In the genomic region with DNA sequence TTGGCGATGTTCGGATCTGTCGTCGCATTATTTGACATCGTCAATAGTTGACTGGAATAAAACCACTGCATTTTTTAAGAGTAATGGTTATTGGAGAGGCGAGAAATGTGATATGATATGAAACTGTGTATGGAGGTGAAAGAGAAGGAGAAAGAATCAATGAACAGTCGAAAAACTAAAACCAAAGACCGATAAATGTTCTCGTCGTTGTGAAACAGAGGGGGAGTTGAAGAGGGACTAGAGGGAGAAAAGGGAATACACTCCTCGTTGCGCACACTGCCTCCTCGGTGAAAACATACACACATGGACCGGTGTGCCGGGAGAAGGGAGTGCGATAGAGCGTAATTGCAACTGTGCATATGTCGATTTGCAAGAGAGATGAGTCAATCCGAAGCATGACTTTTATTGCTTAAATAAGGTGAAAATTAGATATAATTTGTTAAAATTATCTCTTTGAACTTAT, we compare ENCODE assay signal across 3 worm cellular contexts.
TF ChIP-seq lines count a peak whose summit lies in the region.

Gene sym-4 (minus strand): TSS at position 51 of the 463 bp plus-strand sequence.

TF ChIP-seq in whole organism, L1 larva, 84 proteins besides CTCF, POLR2A, EP300 and RAD21 (continued from another document and continues in another):
- TF ChIP-seq lin-15B (tag; optimal IDR thresholded peaks at IDR 0.05; lab: Kevin White, UChicago): peak; percentile 86
- TF ChIP-seq mef-2 (tag; optimal IDR thresholded peaks at IDR 0.05; lab: Kevin White, UChicago): no peak
- TF ChIP-seq lin-13 (GFP tag; optimal IDR thresholded peaks at IDR 0.05; lab: Kevin White, UChicago): peak; percentile 90
- peak; percentile 28; the same call in 1 of the 2 replicates for TF ChIP-seq mab-9 (GFP tag; IDR thresholded peaks at IDR 0.05; lab: Robert Waterston, UW)
- TF ChIP-seq pax-3 (tag; optimal IDR thresholded peaks at IDR 0.05; lab: Kevin White, UChicago): peak; percentile 51
- no peak for TF ChIP-seq ets-5 (GFP tag; IDR thresholded peaks at IDR 0.05; lab: Robert Waterston, UW)
- TF ChIP-seq grh-1 (GFP tag; IDR thresholded peaks at IDR 0.05; lab: Robert Waterston, UW): peak; percentile 92
- peak; percentile 96 for TF ChIP-seq nhr-71 (tag; optimal IDR thresholded peaks at IDR 0.05; lab: Kevin White, UChicago)
- TF ChIP-seq swsn-7 (tag; optimal IDR thresholded peaks at IDR 0.05; lab: Kevin White, UChicago): peak; percentile 90
- TF ChIP-seq elt-3 (tag; optimal IDR thresholded peaks at IDR 0.05; lab: Kevin White, UChicago): peak in 5 of 6 experiments; percentile 17 to 97 (median 90)
- TF ChIP-seq aha-1 (tag; optimal IDR thresholded peaks at IDR 0.05; lab: Kevin White, UChicago): no peak
- TF ChIP-seq ces-1 (GFP tag; optimal IDR thresholded peaks at IDR 0.05; lab: Kevin White, UChicago): no peak
- TF ChIP-seq pqm-1 (tag; optimal IDR thresholded peaks at IDR 0.05; lab: Kevin White, UChicago): no peak
- TF ChIP-seq dpl-1 (GFP tag; optimal IDR thresholded peaks at IDR 0.05; lab: Kevin White, UChicago): peak; percentile 70 to 76 (median 72)
- peak; percentile 98 for TF ChIP-seq snu-23 (GFP tag; optimal IDR thresholded peaks at IDR 0.05; lab: Kevin White, UChicago)
- peak; percentile 67 for TF ChIP-seq fkh-10 (GFP tag; optimal IDR thresholded peaks at IDR 0.05; lab: Kevin White, UChicago)
- no peak for TF ChIP-seq nhr-84 (tag; optimal IDR thresholded peaks at IDR 0.05; lab: Kevin White, UChicago)
- no peak for TF ChIP-seq sox-4 (tag; optimal IDR thresholded peaks at IDR 0.05; lab: Kevin White, UChicago)
- peak; percentile 4 for TF ChIP-seq sup-37 (GFP tag; optimal IDR thresholded peaks at IDR 0.05; lab: Kevin White, UChicago)
- peak in 1 of 2 experiments; percentile 50 for TF ChIP-seq egl-27 (tag; optimal IDR thresholded peaks at IDR 0.05; lab: Kevin White, UChicago)
- TF ChIP-seq lin-14 (GFP tag; optimal IDR thresholded peaks at IDR 0.05; lab: Kevin White, UChicago): peak; percentile 98
- no peak for TF ChIP-seq unc-30 (tag; optimal IDR thresholded peaks at IDR 0.05; lab: Kevin White, UChicago)
- TF ChIP-seq unc-130 (tag; optimal IDR thresholded peaks at IDR 0.05; lab: Kevin White, UChicago): peak; percentile 66
- TF ChIP-seq hpl-2 (GFP tag; optimal IDR thresholded peaks at IDR 0.05; lab: Kevin White, UChicago): peak; percentile 85
- TF ChIP-seq zip-4 (GFP tag; optimal IDR thresholded peaks at IDR 0.05; lab: Kevin White, UChicago): peak; percentile 22
- TF ChIP-seq blmp-1 (tag; optimal IDR thresholded peaks at IDR 0.05; lab: Kevin White, UChicago): peak; percentile 88
- peak; percentile 83 for TF ChIP-seq elt-2 (tag; optimal IDR thresholded peaks at IDR 0.05; lab: Kevin White, UChicago)
- no peak for TF ChIP-seq aly-2 (tag; optimal IDR thresholded peaks at IDR 0.05; lab: Kevin White, UChicago)
- no peak for TF ChIP-seq Y116A8C.19 (tag; optimal IDR thresholded peaks at IDR 0.05; lab: Kevin White, UChicago; ENCODE audit: borderline replicate concordance)
- no peak for TF ChIP-seq unc-98 (GFP tag; IDR thresholded peaks at IDR 0.05; lab: Robert Waterston, UW)
- peak; percentile 5 to 95 for TF ChIP-seq mdl-1 (tag; optimal IDR thresholded peaks at IDR 0.05; lab: Kevin White, UChicago)
- TF ChIP-seq egl-13 (tag; optimal IDR thresholded peaks at IDR 0.05; lab: Kevin White, UChicago): peak; percentile 61
- peak; percentile 82 for TF ChIP-seq skn-1 (tag; optimal IDR thresholded peaks at IDR 0.05; lab: Kevin White, UChicago)
- peak; percentile 96 for TF ChIP-seq mep-1 (tag; optimal IDR thresholded peaks at IDR 0.05; lab: Kevin White, UChicago)
- TF ChIP-seq jun-1 (tag; optimal IDR thresholded peaks at IDR 0.05; lab: Kevin White, UChicago): peak; percentile 94
- peak; percentile 91 for TF ChIP-seq nhr-19 (GFP tag; conservative IDR thresholded peaks at IDR 0.05; lab: Robert Waterston, UW)
- peak; percentile 57 for TF ChIP-seq C04F5.9 (tag; optimal IDR thresholded peaks at IDR 0.05; lab: Kevin White, UChicago)
- TF ChIP-seq nhr-76 (tag; optimal IDR thresholded peaks at IDR 0.05; lab: Kevin White, UChicago): no peak
- TF ChIP-seq ama-1 (optimal IDR thresholded peaks at IDR 0.05; lab: Kevin White, UChicago): no peak
- peak; percentile 51 for TF ChIP-seq nhr-11 (tag; optimal IDR thresholded peaks at IDR 0.05; lab: Kevin White, UChicago)
- TF ChIP-seq tbx-2 (tag; optimal IDR thresholded peaks at IDR 0.05; lab: Kevin White, UChicago): peak; percentile 90
- peak; percentile 86 for TF ChIP-seq xbp-1 (tag; optimal IDR thresholded peaks at IDR 0.05; lab: Kevin White, UChicago)

TF ChIP-seq in whole organism, L3 larva, 47 proteins besides CTCF, POLR2A, EP300 and RAD21 (continued from another document):
- TF ChIP-seq elt-1 (tag; optimal IDR thresholded peaks at IDR 0.05; lab: Kevin White, UChicago) (peak; percentile 27), ceh-16 (tag; optimal IDR thresholded peaks at IDR 0.05; lab: Kevin White, UChicago) (no peak), fos-1 (tag; optimal IDR thresholded peaks at IDR 0.05; lab: Kevin White, UChicago) (peak; percentile 63), ceh-82 (tag; optimal IDR thresholded peaks at IDR 0.05; lab: Kevin White, UChicago) (peak; percentile 44), nhr-77 (tag; optimal IDR thresholded peaks at IDR 0.05; lab: Kevin White, UChicago) (peak; percentile 41), nhr-76 (tag; optimal IDR thresholded peaks at IDR 0.05; lab: Kevin White, UChicago) (peak; percentile 64), lin-15B (tag; optimal IDR thresholded peaks at IDR 0.05; lab: Kevin White, UChicago) (peak; percentile 94), hmg-11 (tag; optimal IDR thresholded peaks at IDR 0.05; lab: Kevin White, UChicago) (peak; percentile 96), nhr-12 (tag; optimal IDR thresholded peaks at IDR 0.05; lab: Kevin White, UChicago) (no peak), nhr-28 (tag; optimal IDR thresholded peaks at IDR 0.05; lab: Kevin White, UChicago) (no peak), ZK546.5 (tag; optimal IDR thresholded peaks at IDR 0.05; lab: Kevin White, UChicago) (no peak), nhr-23 (tag; optimal IDR thresholded peaks at IDR 0.05; lab: Kevin White, UChicago) (peak; percentile 93), nhr-237 (tag; optimal IDR thresholded peaks at IDR 0.05; lab: Kevin White, UChicago) (no peak), skn-1 (tag; optimal IDR thresholded peaks at IDR 0.05; lab: Kevin White, UChicago) (peak; percentile 42), unc-62 (GFP tag; optimal IDR thresholded peaks at IDR 0.05; lab: Kevin White, UChicago) (peak; percentile 58), egl-27 (tag; optimal IDR thresholded peaks at IDR 0.05; lab: Kevin White, UChicago) (peak; percentile 50), elt-3 (tag; optimal IDR thresholded peaks at IDR 0.05; lab: Kevin White, UChicago) (peak in 2 of 3 experiments; percentile 47 to 85), nhr-67 (tag; optimal IDR thresholded peaks at IDR 0.05; lab: Kevin White, UChicago) (no peak), pha-4 (tag; optimal IDR thresholded peaks at IDR 0.05; lab: Kevin White, UChicago) (peak; percentile 95), eor-1 (tag; optimal IDR thresholded peaks at IDR 0.05; lab: Kevin White, UChicago) (no peak), mml-1 (tag; optimal IDR thresholded peaks at IDR 0.05; lab: Kevin White, UChicago) (no peak), aly-2 (tag; optimal IDR thresholded peaks at IDR 0.05; lab: Kevin White, UChicago) (no peak), lsy-12 (tag; optimal IDR thresholded peaks at IDR 0.05; lab: Kevin White, UChicago) (peak; percentile 80), mdl-1 (tag; optimal IDR thresholded peaks at IDR 0.05; lab: Kevin White, UChicago) (peak; percentile 67), pqm-1 (tag; optimal IDR thresholded peaks at IDR 0.05; lab: Kevin White, UChicago) (peak; percentile 96), fkh-2 (tag; optimal IDR thresholded peaks at IDR 0.05; lab: Kevin White, UChicago) (no peak), elt-2 (tag; optimal IDR thresholded peaks at IDR 0.05; lab: Kevin White, UChicago) (peak; percentile 90), snpc-4 (tag; optimal IDR thresholded peaks at IDR 0.05; lab: Kevin White, UChicago) (peak; percentile 90), lin-39 (tag; optimal IDR thresholded peaks at IDR 0.05; lab: Kevin White, UChicago) (peak; percentile 90), sea-2 (GFP tag; optimal IDR thresholded peaks at IDR 0.05; lab: Kevin White, UChicago) (no peak)

TF ChIP-seq in whole organism, young adult, 124 proteins besides CTCF, POLR2A, EP300 and RAD21 (continued from another document and continues in another):
- no peak for TF ChIP-seq hrde-1 (tag; optimal IDR thresholded peaks at IDR 0.05; lab: Kevin White, UChicago; ENCODE audit: borderline replicate concordance)
- TF ChIP-seq lin-26 (GFP tag; IDR thresholded peaks at IDR 0.05; lab: Robert Waterston, UW): peak; percentile 82
- peak; percentile 84 for TF ChIP-seq K11D2.4 (GFP tag; IDR thresholded peaks at IDR 0.05; lab: Robert Waterston, UW)
- peak; percentile 91 for TF ChIP-seq nhr-90 (tag; optimal IDR thresholded peaks at IDR 0.05; lab: Kevin White, UChicago)
- TF ChIP-seq pbrm-1 (GFP tag; IDR thresholded peaks at IDR 0.05; lab: Robert Waterston, UW): peak; percentile 72; the same call in 1 of the 2 replicates
- TF ChIP-seq unc-130 (GFP tag; optimal IDR thresholded peaks at IDR 0.05; lab: Kevin White, UChicago): no peak
- no peak for TF ChIP-seq T07F8.4 (tag; optimal IDR thresholded peaks at IDR 0.05; lab: Kevin White, UChicago)
- no peak for TF ChIP-seq C17E4.6 (GFP tag; IDR thresholded peaks at IDR 0.05; lab: Robert Waterston, UW)
- no peak for TF ChIP-seq snpc-1.3 (tag; optimal IDR thresholded peaks at IDR 0.05; lab: Kevin White, UChicago; ENCODE audit: insufficient read depth)
- TF ChIP-seq somi-1 (GFP tag; optimal IDR thresholded peaks at IDR 0.05; lab: Kevin White, UChicago): peak; percentile 69
- TF ChIP-seq lin-35 (GFP tag; optimal IDR thresholded peaks at IDR 0.05; lab: Kevin White, UChicago): peak in 1 of 3 experiments; percentile 77
- TF ChIP-seq ztf-28 (GFP tag; IDR thresholded peaks at IDR 0.05; lab: Robert Waterston, UW): no peak
- TF ChIP-seq madf-10 (tag; optimal IDR thresholded peaks at IDR 0.05; lab: Kevin White, UChicago): peak; percentile 87
- TF ChIP-seq hsf-1 (GFP tag; IDR thresholded peaks at IDR 0.05; lab: Robert Waterston, UW): no peak
- peak; percentile 85 for TF ChIP-seq K12H6.12 (tag; optimal IDR thresholded peaks at IDR 0.05; lab: Kevin White, UChicago)
- no peak for TF ChIP-seq ztf-3 (GFP tag; optimal IDR thresholded peaks at IDR 0.05; lab: Kevin White, UChicago)
- peak; percentile 79 for TF ChIP-seq ztf-22 (GFP tag; optimal IDR thresholded peaks at IDR 0.05; lab: Kevin White, UChicago)
- peak; percentile 86; the same call in 1 of the 2 replicates for TF ChIP-seq nfyb-1 (GFP tag; IDR thresholded peaks at IDR 0.05; lab: Robert Waterston, UW)
- no peak for TF ChIP-seq Y53F4B.3 (GFP tag; IDR thresholded peaks at IDR 0.05; lab: Robert Waterston, UW)
- TF ChIP-seq F55B11.4 (tag; optimal IDR thresholded peaks at IDR 0.05; lab: Kevin White, UChicago; ENCODE audit: borderline replicate concordance, insufficient read depth): no peak
- peak; percentile 54 for TF ChIP-seq repo-1 (tag; optimal IDR thresholded peaks at IDR 0.05; lab: Kevin White, UChicago)
- no peak for TF ChIP-seq tbx-9 (tag; optimal IDR thresholded peaks at IDR 0.05; lab: Kevin White, UChicago; ENCODE audit: borderline replicate concordance)
- peak; percentile 87 for TF ChIP-seq ztf-18 (tag; optimal IDR thresholded peaks at IDR 0.05; lab: Kevin White, UChicago)
- TF ChIP-seq C06A6.2 (GFP tag; conservative IDR thresholded peaks at IDR 0.05; lab: Robert Waterston, UW): peak; percentile 85
- TF ChIP-seq F33H1.4 (GFP tag; IDR thresholded peaks at IDR 0.05; lab: Robert Waterston, UW): no peak
- peak; percentile 97 for TF ChIP-seq mcd-1 (GFP tag; IDR thresholded peaks at IDR 0.05; lab: Robert Waterston, UW)
- peak; percentile 68 for TF ChIP-seq tbp1 (GFP tag; optimal IDR thresholded peaks at IDR 0.05; lab: Kevin White, UChicago)
- TF ChIP-seq Y67H2A.10 (GFP tag; conservative IDR thresholded peaks at IDR 0.05; lab: Robert Waterston, UW): peak; percentile 73; the same call in 1 of the 2 replicates
- peak; percentile 68 for TF ChIP-seq pha-4 (tag; optimal IDR thresholded peaks at IDR 0.05; lab: Kevin White, UChicago)
- no peak for TF ChIP-seq mxl-1 (tag; optimal IDR thresholded peaks at IDR 0.05; lab: Kevin White, UChicago)
- no peak for TF ChIP-seq cebp-2 (GFP tag; IDR thresholded peaks at IDR 0.05; lab: Robert Waterston, UW)
- TF ChIP-seq rcor-1 (GFP tag; IDR thresholded peaks at IDR 0.05; lab: Robert Waterston, UW): peak; percentile 54
- TF ChIP-seq sea-2 (GFP tag; IDR thresholded peaks at IDR 0.05; lab: Robert Waterston, UW): no peak
- TF ChIP-seq snpc-3.4 (tag; optimal IDR thresholded peaks at IDR 0.05; lab: Kevin White, UChicago): no peak
- no peak for TF ChIP-seq ama-1 (optimal IDR thresholded peaks at IDR 0.05; lab: Kevin White, UChicago)
- TF ChIP-seq ama-1 (GFP tag; optimal IDR thresholded peaks at IDR 0.05; lab: Kevin White, UChicago): no peak
- TF ChIP-seq B0035.1 (tag; optimal IDR thresholded peaks at IDR 0.05; lab: Kevin White, UChicago): peak; percentile 1
- TF ChIP-seq lsy-27 (tag; optimal IDR thresholded peaks at IDR 0.05; lab: Kevin White, UChicago; ENCODE audit: borderline replicate concordance, insufficient read depth): peak; percentile 15
- TF ChIP-seq F37B4.10 (GFP tag; IDR thresholded peaks at IDR 0.05; lab: Robert Waterston, UW): no peak
- TF ChIP-seq him-1 (tag; optimal IDR thresholded peaks at IDR 0.05; lab: Kevin White, UChicago): no peak
- TF ChIP-seq mel-28 (tag; optimal IDR thresholded peaks at IDR 0.05; lab: Kevin White, UChicago; ENCODE audit: borderline replicate concordance): no peak
- peak; percentile 80 for TF ChIP-seq cebp-1 (GFP tag; IDR thresholded peaks at IDR 0.05; lab: Robert Waterston, UW)
- TF ChIP-seq cebp-1 (tag; optimal IDR thresholded peaks at IDR 0.05; lab: Kevin White, UChicago): peak; percentile 93
- peak; percentile 74 for TF ChIP-seq lir-1 (GFP tag; conservative IDR thresholded peaks at IDR 0.05; lab: Robert Waterston, UW)
- peak; percentile 92 for TF ChIP-seq ekl-4 (GFP tag; IDR thresholded peaks at IDR 0.05; lab: Robert Waterston, UW)
- peak; percentile 82; the same call in 1 of the 2 replicates for TF ChIP-seq Y53G8AR.9 (GFP tag; conservative IDR thresholded peaks at IDR 0.05; lab: Robert Waterston, UW)
- TF ChIP-seq aptf-3 (GFP tag; IDR thresholded peaks at IDR 0.05; lab: Robert Waterston, UW): no peak
- no peak for TF ChIP-seq F57A8.1 (GFP tag; optimal IDR thresholded peaks at IDR 0.05; lab: Kevin White, UChicago)
- TF ChIP-seq ceh-58 (GFP tag; IDR thresholded peaks at IDR 0.05; lab: Robert Waterston, UW): no peak
- TF ChIP-seq nhr-80 (tag; optimal IDR thresholded peaks at IDR 0.05; lab: Kevin White, UChicago): peak; percentile 100
- peak; percentile 89 for TF ChIP-seq ztf-26 (tag; optimal IDR thresholded peaks at IDR 0.05; lab: Kevin White, UChicago)
- TF ChIP-seq nhr-120 (GFP tag; IDR thresholded peaks at IDR 0.05; lab: Robert Waterston, UW): no peak
- TF ChIP-seq attf-3 (GFP tag; conservative IDR thresholded peaks at IDR 0.05; lab: Robert Waterston, UW): no peak
- no peak for TF ChIP-seq hlh-12 (tag; optimal IDR thresholded peaks at IDR 0.05; lab: Kevin White, UChicago)
- no peak for TF ChIP-seq D2030.7 (GFP tag; IDR thresholded peaks at IDR 0.05; lab: Robert Waterston, UW)
- peak; percentile 89 for TF ChIP-seq zfh-2 (GFP tag; conservative IDR thresholded peaks at IDR 0.05; lab: Robert Waterston, UW)
- TF ChIP-seq xnd-1 (tag; optimal IDR thresholded peaks at IDR 0.05; lab: Kevin White, UChicago): no peak
- TF ChIP-seq ztf-25 (GFP tag; IDR thresholded peaks at IDR 0.05; lab: Robert Waterston, UW): no peak
- TF ChIP-seq lin-40 (tag; optimal IDR thresholded peaks at IDR 0.05; lab: Kevin White, UChicago): peak; percentile 90
- peak; percentile 83; the same call in 1 of the 2 replicates for TF ChIP-seq let-526 (GFP tag; IDR thresholded peaks at IDR 0.05; lab: Robert Waterston, UW)
- no peak for TF ChIP-seq snpc-1.1 (tag; optimal IDR thresholded peaks at IDR 0.05; lab: Kevin White, UChicago; ENCODE audit: insufficient read depth)
- no peak for TF ChIP-seq ceh-79 (tag; optimal IDR thresholded peaks at IDR 0.05; lab: Kevin White, UChicago)
- TF ChIP-seq F49E8.2 (tag; optimal IDR thresholded peaks at IDR 0.05; lab: Kevin White, UChicago; ENCODE audit: insufficient read depth): no peak
- TF ChIP-seq zim-3 (tag; optimal IDR thresholded peaks at IDR 0.05; lab: Kevin White, UChicago): no peak
